Fruit fly (Drosophila melanogaster): ENCODE data around the gene CG1532.

DNA sequence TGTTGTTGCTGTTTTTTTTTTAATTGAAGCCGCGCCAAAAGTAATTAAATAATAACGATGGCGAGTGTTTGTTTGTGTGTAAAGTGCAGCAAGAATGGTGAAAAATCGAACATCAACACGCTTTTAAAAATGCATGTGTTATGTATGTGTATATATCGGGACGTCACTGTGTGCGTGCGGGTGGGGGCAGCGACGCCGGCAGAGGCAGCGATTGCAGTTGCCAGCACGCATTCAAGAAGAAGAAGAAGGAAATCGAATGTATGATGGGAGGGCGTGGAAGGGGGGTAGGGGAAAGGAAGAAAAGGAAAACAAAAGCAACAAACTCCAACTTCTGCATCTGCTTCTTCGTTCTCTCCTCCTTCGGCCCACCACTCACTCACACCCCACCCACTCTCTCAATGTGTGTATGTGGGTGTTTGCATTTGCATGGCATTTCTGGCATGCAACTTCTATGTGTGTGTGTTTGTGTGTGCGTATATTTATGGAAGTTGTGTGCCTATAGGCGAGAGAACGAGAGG lies 26.9 kb upstream of the CG1532 start:
- TF ChIP-seq toe (GFP tag; optimal IDR thresholded peaks at IDR 0.05) (no peak), kay (GFP tag; ENCODE audit: borderline replicate concordance) (no peak), bab1 (GFP tag; optimal IDR thresholded peaks at IDR 0.05) (no peak), CG33017 (tag; optimal IDR thresholded peaks at IDR 0.05) (no peak), CG1620 (GFP tag; optimal IDR thresholded peaks at IDR 0.05) (no peak)

Data from whole organism, adult.